Worm (Caenorhabditis elegans): ENCODE data around the gene F35C11.7.
A peak's percentile ranks its signal among the peaks of the same experiment; 100 is the strongest.

F35C11.7 gene

DNA sequence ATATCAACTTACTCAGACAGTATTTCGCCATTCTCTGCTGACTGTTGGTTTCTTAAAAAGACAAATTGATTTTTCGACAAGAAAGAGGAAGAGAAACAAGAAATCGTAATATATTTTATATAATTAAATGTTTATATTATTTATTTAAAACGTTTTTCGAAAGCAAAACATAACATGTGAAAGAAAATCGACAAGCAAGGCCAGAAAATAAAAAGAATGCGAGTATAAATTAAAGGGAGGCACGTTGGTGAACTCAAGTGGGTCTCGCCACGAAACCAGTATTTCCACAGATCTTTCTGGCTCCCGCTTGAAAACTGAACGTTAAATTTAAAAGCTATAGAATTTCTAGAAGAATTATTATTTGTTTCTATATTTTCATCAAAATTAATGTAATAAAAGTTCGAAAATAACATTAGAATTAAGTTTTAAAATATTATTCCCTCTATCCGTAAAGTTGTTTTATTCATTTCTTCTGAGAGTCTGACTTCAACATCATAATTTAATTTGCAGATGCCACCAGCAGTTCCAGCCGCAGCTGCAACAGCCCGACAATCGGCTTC is 27.1 kb downstream of the F35C11.7 start, which contains the start of the genes nst-1 and cct-4 (continued):
- TF ChIP-seq ztf-26 (tag; optimal IDR thresholded peaks at IDR 0.05), result no peak
- peak; percentile 83; the same call in 1 of the 2 replicates for TF ChIP-seq hsf-1 (GFP tag; IDR thresholded peaks at IDR 0.05)
- TF ChIP-seq tbp1 (GFP tag; optimal IDR thresholded peaks at IDR 0.05), result no peak
- TF ChIP-seq lin-40 (tag; optimal IDR thresholded peaks at IDR 0.05), result no peak
- no peak for TF ChIP-seq aptf-3 (GFP tag; IDR thresholded peaks at IDR 0.05)
- TF ChIP-seq madf-6 (GFP tag; IDR thresholded peaks at IDR 0.05), result peak; percentile 60; the same call in 1 of the 2 replicates
- TF ChIP-seq F23B12.7 (tag; optimal IDR thresholded peaks at IDR 0.05; ENCODE audit: insufficient read depth), result peak; percentile 11
- TF ChIP-seq Y67H2A.10 (GFP tag; conservative IDR thresholded peaks at IDR 0.05), result no peak
- no peak for TF ChIP-seq atf-7 (tag; optimal IDR thresholded peaks at IDR 0.05)
- TF ChIP-seq mxl-1 (tag; optimal IDR thresholded peaks at IDR 0.05), result no peak
- TF ChIP-seq dox-1 (GFP tag; IDR thresholded peaks at IDR 0.05), result no peak
- no peak for TF ChIP-seq ztf-22 (GFP tag; optimal IDR thresholded peaks at IDR 0.05)

DNA sequence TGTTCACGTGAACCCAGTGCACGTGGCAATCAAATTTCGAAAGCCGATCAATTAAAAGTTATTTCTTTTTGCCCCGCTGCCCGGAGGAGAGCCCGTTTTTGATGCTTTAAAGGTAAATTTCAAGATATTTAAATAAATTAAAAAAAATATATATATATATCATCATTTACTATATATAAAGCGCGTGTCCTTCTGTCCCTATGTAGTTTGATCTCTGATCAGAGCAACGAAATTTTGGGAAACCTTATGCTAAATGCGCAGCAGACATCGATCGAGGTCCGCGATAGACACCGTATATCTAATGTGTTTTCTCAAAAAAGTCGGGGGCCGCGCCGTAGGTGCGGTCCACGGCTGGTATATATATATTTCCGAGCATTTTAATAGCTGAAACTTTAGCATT is 29.7 kb downstream of the F35C11.7 start:
- TF ChIP-seq attf-6 (GFP tag; IDR thresholded peaks at IDR 0.05) (peak; percentile 80; the same call in 1 of the 2 replicates), snpc-1.1 (tag; optimal IDR thresholded peaks at IDR 0.05; ENCODE audit: insufficient read depth) (peak; percentile 80), mcd-1 (GFP tag; IDR thresholded peaks at IDR 0.05) (0 out of 2 replicates have a peak, but pooled peaks have one; percentile 17), pbrm-1 (GFP tag; IDR thresholded peaks at IDR 0.05) (peak; percentile 69), cebp-2 (GFP tag; IDR thresholded peaks at IDR 0.05) (0 out of 2 replicates have a peak, but pooled peaks have one; percentile 19), madf-6 (GFP tag; IDR thresholded peaks at IDR 0.05) (0 out of 2 replicates have a peak, but pooled peaks have one; percentile 10), Y56A3A.18 (GFP tag; IDR thresholded peaks at IDR 0.05) (0 out of 2 replicates have a peak, but pooled peaks have one; percentile 30), snpc-4 (GFP tag; optimal IDR thresholded peaks at IDR 0.05) (peak; percentile 33), snpc-4 (tag; optimal IDR thresholded peaks at IDR 0.05) (peak in 3 of 4 experiments; percentile 40 to 91 (median 89)), B0336.3 (GFP tag; IDR thresholded peaks at IDR 0.05) (0 out of 2 replicates have a peak, but pooled peaks have one; percentile 6)

DNA sequence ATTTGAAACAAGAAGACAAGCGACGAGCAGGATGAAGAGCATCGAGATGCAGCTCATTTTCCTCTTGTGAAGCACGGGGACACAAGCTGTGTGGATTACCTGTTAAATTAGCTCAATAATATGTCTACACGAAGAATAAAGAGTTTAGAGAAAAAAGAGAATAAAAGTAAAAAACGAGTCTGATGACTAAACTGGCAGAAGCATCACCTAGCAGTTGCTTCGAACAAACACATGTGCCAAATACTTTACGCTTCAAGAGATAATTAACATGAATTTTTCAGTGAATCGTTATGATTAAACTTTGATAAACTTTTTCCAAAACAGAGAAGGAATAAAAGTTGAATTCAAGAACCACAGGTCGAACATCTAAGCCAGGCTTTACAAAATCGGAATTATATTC is 39.2 kb downstream of the F35C11.7 start, which contains the start of gene nlp-55:
nlp-55 (minus strand) TSS at position 101 of the 400 bp plus-strand sequence.
- TF ChIP-seq nfyb-1 (GFP tag; IDR thresholded peaks at IDR 0.05), result no peak
- no peak for TF ChIP-seq snpc-1.3 (tag; optimal IDR thresholded peaks at IDR 0.05; ENCODE audit: insufficient read depth)
- no peak for TF ChIP-seq snpc-3.4 (tag; optimal IDR thresholded peaks at IDR 0.05)
- no peak for TF ChIP-seq K11D2.4 (GFP tag; IDR thresholded peaks at IDR 0.05)
- no peak for TF ChIP-seq atf-7 (tag; optimal IDR thresholded peaks at IDR 0.05)
- no peak for TF ChIP-seq ztf-25 (GFP tag; IDR thresholded peaks at IDR 0.05)
- TF ChIP-seq hmg-20 (GFP tag; IDR thresholded peaks at IDR 0.05), result no peak
- TF ChIP-seq mcd-1 (GFP tag; IDR thresholded peaks at IDR 0.05), result no peak
- TF ChIP-seq unc-130 (GFP tag; optimal IDR thresholded peaks at IDR 0.05), result no peak
- TF ChIP-seq attf-6 (GFP tag; IDR thresholded peaks at IDR 0.05), result no peak
- no peak for TF ChIP-seq sdz-38 (tag; optimal IDR thresholded peaks at IDR 0.05)
- TF ChIP-seq ceh-58 (GFP tag; IDR thresholded peaks at IDR 0.05), result no peak
- no peak for TF ChIP-seq madf-6 (GFP tag; IDR thresholded peaks at IDR 0.05)
- TF ChIP-seq attf-5 (GFP tag; optimal IDR thresholded peaks at IDR 0.05), result no peak
